Worm (Caenorhabditis elegans) whole organism, L3 larva: Measurements from ENCODE around the gene Y22D7AL.1.

Experiments used
- ama-1 ChIP-seq: fragments of 150-350 bp; optimal IDR thresholded peaks from 2 replicates; lab custom pipeline; 2018
- ceh-9 ChIP-seq: sonication (generic microtip); optimal IDR thresholded peaks from 2 replicates; lab custom pipeline; 2018; ENCODE audit warnings: missing biosample characterization, missing genetic modification characterization
- fos-1 ChIP-seq: fragments of 150-350 bp; optimal IDR thresholded peaks from 2 replicates; lab custom pipeline; 2014; ENCODE audit warnings: missing biosample characterization, missing genetic modification characterization
- mdl-1 ChIP-seq: fragments of 150-350 bp; optimal IDR thresholded peaks from 2 replicates; lab custom pipeline; 2014; ENCODE audit warnings: missing biosample characterization, missing genetic modification characterization
- nhr-11 ChIP-seq: fragments of 150-350 bp; optimal IDR thresholded peaks from 2 replicates; lab custom pipeline; 2014; ENCODE audit warnings: missing biosample characterization, missing genetic modification characterization
- nhr-76 ChIP-seq: fragments of 150-350 bp; sonication (generic microtip); optimal IDR thresholded peaks from 5 replicates; lab custom pipeline; 2014; ENCODE audit warnings: missing biosample characterization, missing genetic modification characterization
- pha-4 ChIP-seq: fragments of 150-350 bp; optimal IDR thresholded peaks from 2 replicates; lab custom pipeline; 2014; ENCODE audit warnings: missing biosample characterization, missing genetic modification reagents, missing genetic modification characterization
- snpc-4 ChIP-seq: fragments of 150-350 bp; optimal IDR thresholded peaks from 2 replicates; lab custom pipeline; 2014; ENCODE audit warnings: missing biosample characterization, missing genetic modification characterization
- tbx-2 ChIP-seq: sonication (generic microtip); optimal IDR thresholded peaks from 2 replicates; lab custom pipeline; 2016; ENCODE audit warnings: mild to moderate bottlenecking, missing genetic modification characterization, missing compliant biosample characterization
- unc-39 ChIP-seq: sonication (generic microtip); optimal IDR thresholded peaks from 4 replicates; lab custom pipeline; 2017; ENCODE audit warnings: missing biosample characterization, missing genetic modification characterization

- TF ChIP-seq mdl-1 (no peak), ama-1 (lab: Kevin White, UChicago) (peak; percentile 94), fos-1 (tag; lab: Kevin White, UChicago) (no peak), snpc-4 (tag; lab: Kevin White, UChicago) (no peak), unc-39 (tag; lab: Kevin White, UChicago) (no peak), tbx-2 (tag; lab: Kevin White, UChicago) (no peak), ceh-9 (tag; lab: Kevin White, UChicago) (no peak), nhr-11 (tag; lab: Kevin White, UChicago) (no peak), nhr-76 (tag; lab: Kevin White, UChicago) (no peak), pha-4 (tag; lab: Kevin White, UChicago) (peak; percentile 7)
Measured at ce11 chrIII:1616245-1617026, 35.8 kb upstream of the Y22D7AL.1 start.
